Worm (Caenorhabditis elegans): ENCODE measurements around the gene mep-1.

Gene mep-1

DNA sequence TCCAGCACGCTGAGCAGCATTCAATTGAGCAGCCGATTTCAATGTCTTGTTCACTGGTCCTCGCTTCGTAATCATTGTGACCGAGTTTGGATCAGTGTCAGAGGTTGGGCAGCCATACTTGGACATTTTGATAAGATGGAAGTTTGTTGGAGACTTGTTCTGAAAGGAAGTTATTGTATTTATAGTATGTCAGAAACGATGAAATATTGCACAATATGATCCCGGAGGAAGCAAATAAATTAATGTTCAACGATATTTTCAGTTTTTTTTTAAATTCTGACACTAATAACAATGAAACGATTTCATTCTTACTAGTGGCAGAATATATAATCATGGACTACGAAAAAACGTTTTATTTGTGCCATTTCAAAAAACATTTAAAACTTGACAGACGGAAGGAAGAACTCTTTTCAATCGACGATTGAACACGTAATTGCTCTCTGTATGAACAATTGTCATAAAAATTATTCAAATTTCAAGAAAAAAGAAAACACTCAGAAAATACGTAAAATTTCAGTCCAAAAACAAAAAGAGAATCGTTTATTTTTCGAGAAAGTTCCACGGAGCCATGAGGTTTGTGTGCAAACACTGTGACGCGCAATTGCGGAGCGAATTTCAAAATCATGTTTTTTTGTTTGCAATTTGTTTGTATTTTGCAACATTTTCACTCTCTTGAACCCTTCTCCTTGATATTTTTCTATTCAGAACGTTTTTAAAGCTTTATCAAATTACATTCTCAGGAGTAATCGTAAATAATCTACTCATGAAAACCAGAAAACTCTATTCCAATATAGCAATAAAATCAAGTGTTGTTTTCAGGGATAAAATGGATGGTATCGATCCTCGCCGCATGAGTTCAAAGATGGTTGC lies 44.2 kb upstream of the mep-1 start, which contains the start of the genes mbf-1 and nse-4 (continued):
- TF ChIP-seq ceh-9 (tag; optimal IDR thresholded peaks at IDR 0.05) (no peak), nhr-23 (tag; optimal IDR thresholded peaks at IDR 0.05) (peak; percentile 52), hmg-11 (tag; optimal IDR thresholded peaks at IDR 0.05) (peak; percentile 46), fkh-10 (GFP tag; optimal IDR thresholded peaks at IDR 0.05) (peak; percentile 45), eor-1 (tag; optimal IDR thresholded peaks at IDR 0.05) (peak in 1 of 2 experiments; percentile 62), nhr-11 (tag; optimal IDR thresholded peaks at IDR 0.05) (no peak), ZK546.5 (tag; optimal IDR thresholded peaks at IDR 0.05) (no peak), pqm-1 (tag; optimal IDR thresholded peaks at IDR 0.05) (no peak), daf-12 (tag; optimal IDR thresholded peaks at IDR 0.05) (no peak), R02D3.7 (tag; optimal IDR thresholded peaks at IDR 0.05) (no peak), skn-1 (tag; optimal IDR thresholded peaks at IDR 0.05) (peak; percentile 71), lin-39 (tag; optimal IDR thresholded peaks at IDR 0.05) (no peak), mdl-1 (tag; optimal IDR thresholded peaks at IDR 0.05) (no peak), nhr-25 (tag; optimal IDR thresholded peaks at IDR 0.05) (peak; percentile 45), nhr-67 (tag; optimal IDR thresholded peaks at IDR 0.05) (no peak), ceh-28 (tag; optimal IDR thresholded peaks at IDR 0.05) (no peak), egl-27 (tag; optimal IDR thresholded peaks at IDR 0.05) (no peak)

ce11 chrIV:11486859-11487258 lies 37.6 kb upstream of the mep-1 start:
- TF ChIP-seq hmg-11 (tag; optimal IDR thresholded peaks at IDR 0.05) (peak; percentile 5), elt-2 (tag; optimal IDR thresholded peaks at IDR 0.05) (no peak)

DNA sequence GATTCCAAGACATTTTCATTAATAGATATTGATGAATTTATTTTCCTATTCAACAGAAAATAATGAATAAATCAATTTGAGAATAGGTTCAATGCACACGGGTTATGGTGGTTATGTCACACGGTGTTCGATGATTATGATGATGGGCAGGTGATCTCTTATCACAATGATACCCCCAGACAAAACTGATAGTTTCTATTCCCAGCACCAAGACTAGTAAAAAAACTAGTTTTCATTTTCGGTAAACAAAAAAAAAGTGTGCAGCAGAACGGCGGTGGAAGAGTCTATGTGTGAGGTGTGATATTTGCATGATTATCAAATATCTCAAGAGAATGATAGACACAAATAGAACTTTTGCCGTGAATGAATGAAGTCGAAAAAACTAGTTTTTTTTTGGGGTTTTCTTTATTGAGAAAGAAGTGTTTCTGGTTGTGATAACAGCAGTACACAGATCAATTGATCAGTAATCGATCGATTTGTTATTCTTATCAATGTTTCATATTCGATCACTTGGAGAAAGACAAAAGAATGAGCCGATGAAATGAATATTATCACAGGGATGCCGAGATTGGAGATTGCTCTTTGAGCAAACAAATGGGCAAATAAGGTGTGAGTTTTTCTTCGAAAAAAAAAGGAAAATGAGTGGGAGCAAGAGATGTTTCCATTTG lies 36.4 kb upstream of the mep-1 start:
- no peak for TF ChIP-seq fkh-2 (tag; optimal IDR thresholded peaks at IDR 0.05)
- TF ChIP-seq elt-3 (tag; optimal IDR thresholded peaks at IDR 0.05) = peak in 1 of 3 experiments; percentile 82
- peak; percentile 19 for TF ChIP-seq nhr-43 (tag; optimal IDR thresholded peaks at IDR 0.05; ENCODE audit: poor library complexity, severe bottlenecking)
- no peak for TF ChIP-seq ceh-28 (tag; optimal IDR thresholded peaks at IDR 0.05)
- peak; percentile 55 for TF ChIP-seq pqm-1 (tag; optimal IDR thresholded peaks at IDR 0.05)
- TF ChIP-seq elt-2 (tag; optimal IDR thresholded peaks at IDR 0.05) = peak; percentile 67

- TF ChIP-seq jun-1 (tag; optimal IDR thresholded peaks at IDR 0.05) = peak; percentile 46
- TF ChIP-seq pha-4 (tag; optimal IDR thresholded peaks at IDR 0.05) = peak; percentile 44
- peak; percentile 57 for TF ChIP-seq pqm-1 (tag; optimal IDR thresholded peaks at IDR 0.05)
- peak; percentile 86 for TF ChIP-seq elt-2 (tag; optimal IDR thresholded peaks at IDR 0.05)
- no peak for TF ChIP-seq elt-1 (tag; optimal IDR thresholded peaks at IDR 0.05)
- no peak for TF ChIP-seq R02D3.7 (tag; optimal IDR thresholded peaks at IDR 0.05)
Measured at ce11 chrIV:11489077-11489476, 35.4 kb upstream of the mep-1 start.

- TF ChIP-seq nhr-77 (tag; optimal IDR thresholded peaks at IDR 0.05) (no peak), nhr-11 (tag; optimal IDR thresholded peaks at IDR 0.05) (no peak), aly-2 (tag; optimal IDR thresholded peaks at IDR 0.05) (no peak), ZK546.5 (tag; optimal IDR thresholded peaks at IDR 0.05) (no peak), nhr-237 (tag; optimal IDR thresholded peaks at IDR 0.05) (no peak), unc-62 (GFP tag; optimal IDR thresholded peaks at IDR 0.05) (no peak), nhr-23 (tag; optimal IDR thresholded peaks at IDR 0.05) (peak; percentile 54), daf-12 (tag; optimal IDR thresholded peaks at IDR 0.05) (no peak), eor-1 (tag; optimal IDR thresholded peaks at IDR 0.05) (no peak), nhr-28 (tag; optimal IDR thresholded peaks at IDR 0.05) (no peak), nhr-76 (tag; optimal IDR thresholded peaks at IDR 0.05) (no peak), ztf-4 (tag; optimal IDR thresholded peaks at IDR 0.05) (no peak), nhr-43 (tag; optimal IDR thresholded peaks at IDR 0.05; ENCODE audit: poor library complexity, severe bottlenecking) (peak; percentile 54), mml-1 (tag; optimal IDR thresholded peaks at IDR 0.05) (no peak), skn-1 (tag; optimal IDR thresholded peaks at IDR 0.05) (no peak), pha-4 (tag; optimal IDR thresholded peaks at IDR 0.05) (no peak), sea-2 (GFP tag; optimal IDR thresholded peaks at IDR 0.05) (no peak), tbx-2 (tag; optimal IDR thresholded peaks at IDR 0.05) (peak; percentile 14), ceh-9 (tag; optimal IDR thresholded peaks at IDR 0.05) (no peak), egl-5 (tag; optimal IDR thresholded peaks at IDR 0.05) (no peak), elt-1 (tag; optimal IDR thresholded peaks at IDR 0.05) (peak; percentile 44), lin-39 (tag; optimal IDR thresholded peaks at IDR 0.05) (no peak), nhr-25 (tag; optimal IDR thresholded peaks at IDR 0.05) (peak; percentile 96), lin-15B (tag; optimal IDR thresholded peaks at IDR 0.05) (no peak), nhr-12 (tag; optimal IDR thresholded peaks at IDR 0.05) (no peak), fkh-2 (tag; optimal IDR thresholded peaks at IDR 0.05) (no peak), fkh-10 (GFP tag; optimal IDR thresholded peaks at IDR 0.05) (no peak), ceh-16 (tag; optimal IDR thresholded peaks at IDR 0.05) (no peak), pqm-1 (tag; optimal IDR thresholded peaks at IDR 0.05) (no peak), hmg-11 (tag; optimal IDR thresholded peaks at IDR 0.05) (no peak)
Measured at ce11 chrIV:11489610-11490339, 34.7 kb upstream of the mep-1 start.
